Fruit fly (Drosophila melanogaster) whole organism: ENCODE data around the gene CG32379.

ENCODE experiments used
- EcR ChIP-seq, 2 experiments: fragments of >200 bp; optimal IDR thresholded peaks; 2 replicates each; lab custom pipeline; 2017; ENCODE audit warnings: missing biosample characterization in 2 of 2, missing genetic modification characterization in 2 of 2, missing genetic modification reagents in 2 of 2
- pan ChIP-seq: fragments of >200 bp; optimal IDR thresholded peaks from 2 replicates; lab custom pipeline; 2017

- TF ChIP-seq pan (lab: Kevin White, UChicago) (no peak), EcR (GFP tag; optimal IDR thresholded peaks at IDR 0.05; lab: Kevin White, UChicago) (no peak)
Observed at dm6 chr3L:7439305-7439704, 43.1 kb downstream of the CG32379 start, which contains the start of gene sphinx1.
